Worm (Caenorhabditis elegans): ENCODE measurements around the gene T23F6.2.

Gene T23F6.2

ce11 chrIV:12731503-12731902 lies 10.3 kb downstream of the T23F6.2 start:
- TF ChIP-seq pes-1 (GFP tag; IDR thresholded peaks at IDR 0.05), result 0 out of 2 replicates have a peak, but pooled peaks have one; percentile 30

- TF ChIP-seq scrt-1 (GFP tag; IDR thresholded peaks at IDR 0.05), result no peak
- TF ChIP-seq ceh-13 (GFP tag; optimal IDR thresholded peaks at IDR 0.05), result no peak
- TF ChIP-seq sea-1 (GFP tag; conservative IDR thresholded peaks at IDR 0.05), result no peak
- TF ChIP-seq hmg-4 (GFP tag; optimal IDR thresholded peaks at IDR 0.05), result no peak
- no peak for TF ChIP-seq aly-1 (tag; optimal IDR thresholded peaks at IDR 0.05)
- no peak for TF ChIP-seq ceh-36 (tag; optimal IDR thresholded peaks at IDR 0.05)
- no peak for TF ChIP-seq hnd-1 (tag; optimal IDR thresholded peaks at IDR 0.05)
- no peak for TF ChIP-seq tbx-37 (GFP tag; conservative IDR thresholded peaks at IDR 0.05)
- TF ChIP-seq B0310.2 (tag; optimal IDR thresholded peaks at IDR 0.05), result no peak
- TF ChIP-seq tbx-11 (GFP tag; IDR thresholded peaks at IDR 0.05), result no peak
- TF ChIP-seq ama-1 (optimal IDR thresholded peaks at IDR 0.05), result no peak
- no peak for TF ChIP-seq pes-1 (GFP tag; IDR thresholded peaks at IDR 0.05)
- no peak for TF ChIP-seq tra-4 (tag; optimal IDR thresholded peaks at IDR 0.05)
- TF ChIP-seq ets-7 (tag; optimal IDR thresholded peaks at IDR 0.05), result no peak
- no peak for TF ChIP-seq F13C5.2 (tag; optimal IDR thresholded peaks at IDR 0.05)
- TF ChIP-seq flt-1 (GFP tag; IDR thresholded peaks at IDR 0.05), result no peak
- no peak for TF ChIP-seq hmbx-1 (tag; optimal IDR thresholded peaks at IDR 0.05)
Measured at ce11 chrIV:12741438-12741837, 20.3 kb downstream of the T23F6.2 start, which contains the start of gene T23F6.5. Gene T23F6.5, minus strand, starts transcription at chrIV:12741538.

ce11 chrIV:12743680-12744079 lies 22.5 kb downstream of the T23F6.2 start:
- TF ChIP-seq hmbx-1 (tag; optimal IDR thresholded peaks at IDR 0.05) (no peak), ama-1 (optimal IDR thresholded peaks at IDR 0.05) (no peak), pes-1 (GFP tag; IDR thresholded peaks at IDR 0.05) (no peak), tbx-11 (GFP tag; IDR thresholded peaks at IDR 0.05) (no peak), hmg-4 (GFP tag; optimal IDR thresholded peaks at IDR 0.05) (no peak), sea-1 (GFP tag; conservative IDR thresholded peaks at IDR 0.05) (no peak), B0310.2 (tag; optimal IDR thresholded peaks at IDR 0.05) (no peak), tra-4 (tag; optimal IDR thresholded peaks at IDR 0.05) (no peak)

ce11 chrIV:12744713-12745112 lies 23.6 kb downstream of the T23F6.2 start, which contains the start of gene C36H8.1:
Gene C36H8.1, minus strand, starts transcription at chrIV:12744813.
- TF ChIP-seq hnd-1 (tag; optimal IDR thresholded peaks at IDR 0.05) (no peak), tra-4 (tag; optimal IDR thresholded peaks at IDR 0.05) (no peak), tbx-37 (GFP tag; conservative IDR thresholded peaks at IDR 0.05) (no peak), pes-1 (GFP tag; IDR thresholded peaks at IDR 0.05) (no peak), sea-1 (GFP tag; conservative IDR thresholded peaks at IDR 0.05) (no peak), hmg-4 (GFP tag; optimal IDR thresholded peaks at IDR 0.05) (no peak), F13C5.2 (tag; optimal IDR thresholded peaks at IDR 0.05) (no peak), ceh-36 (tag; optimal IDR thresholded peaks at IDR 0.05) (no peak), B0310.2 (tag; optimal IDR thresholded peaks at IDR 0.05) (no peak), flt-1 (GFP tag; IDR thresholded peaks at IDR 0.05) (no peak), scrt-1 (GFP tag; IDR thresholded peaks at IDR 0.05) (no peak), ama-1 (optimal IDR thresholded peaks at IDR 0.05) (no peak)

- TF ChIP-seq ceh-36 (tag; optimal IDR thresholded peaks at IDR 0.05), result no peak
- no peak for TF ChIP-seq tbx-11 (GFP tag; IDR thresholded peaks at IDR 0.05)
- no peak for TF ChIP-seq ceh-13 (GFP tag; optimal IDR thresholded peaks at IDR 0.05)
- no peak for TF ChIP-seq tbx-37 (GFP tag; conservative IDR thresholded peaks at IDR 0.05)
- no peak for TF ChIP-seq sea-1 (GFP tag; conservative IDR thresholded peaks at IDR 0.05)
- no peak for TF ChIP-seq hmg-4 (GFP tag; optimal IDR thresholded peaks at IDR 0.05)
- TF ChIP-seq hnd-1 (tag; optimal IDR thresholded peaks at IDR 0.05), result no peak
- no peak for TF ChIP-seq F13C5.2 (tag; optimal IDR thresholded peaks at IDR 0.05)
- no peak for TF ChIP-seq scrt-1 (GFP tag; IDR thresholded peaks at IDR 0.05)
- no peak for TF ChIP-seq tra-4 (tag; optimal IDR thresholded peaks at IDR 0.05)
- no peak for TF ChIP-seq ets-7 (tag; optimal IDR thresholded peaks at IDR 0.05)
- no peak for TF ChIP-seq ama-1 (optimal IDR thresholded peaks at IDR 0.05)
- TF ChIP-seq hmbx-1 (tag; optimal IDR thresholded peaks at IDR 0.05), result no peak
- no peak for TF ChIP-seq pes-1 (GFP tag; IDR thresholded peaks at IDR 0.05)
- TF ChIP-seq B0310.2 (tag; optimal IDR thresholded peaks at IDR 0.05), result no peak
- no peak for TF ChIP-seq flt-1 (GFP tag; IDR thresholded peaks at IDR 0.05)
- TF ChIP-seq aly-1 (tag; optimal IDR thresholded peaks at IDR 0.05), result no peak
Measured at ce11 chrIV:12746284-12746683, 25.1 kb downstream of the T23F6.2 start, which contains the start of gene inx-6. Gene inx-6, plus strand, starts transcription at chrIV:12746584.

ce11 chrIV:12748760-12749159 lies 27.6 kb downstream of the T23F6.2 start:
- no peak for TF ChIP-seq tbx-37 (GFP tag; conservative IDR thresholded peaks at IDR 0.05)
- TF ChIP-seq scrt-1 (GFP tag; IDR thresholded peaks at IDR 0.05), result no peak
- no peak for TF ChIP-seq hmg-4 (GFP tag; optimal IDR thresholded peaks at IDR 0.05)
- TF ChIP-seq hnd-1 (tag; optimal IDR thresholded peaks at IDR 0.05), result no peak
- no peak for TF ChIP-seq aly-1 (tag; optimal IDR thresholded peaks at IDR 0.05)
- no peak for TF ChIP-seq flt-1 (GFP tag; IDR thresholded peaks at IDR 0.05)
- no peak for TF ChIP-seq pes-1 (GFP tag; IDR thresholded peaks at IDR 0.05)
- no peak for TF ChIP-seq ama-1 (optimal IDR thresholded peaks at IDR 0.05)
- no peak for TF ChIP-seq hmbx-1 (tag; optimal IDR thresholded peaks at IDR 0.05)
- TF ChIP-seq F13C5.2 (tag; optimal IDR thresholded peaks at IDR 0.05), result no peak
- no peak for TF ChIP-seq tbx-11 (GFP tag; IDR thresholded peaks at IDR 0.05)

- TF ChIP-seq hnd-1 (tag; optimal IDR thresholded peaks at IDR 0.05) (no peak), hmg-4 (GFP tag; optimal IDR thresholded peaks at IDR 0.05) (no peak), hmbx-1 (tag; optimal IDR thresholded peaks at IDR 0.05) (no peak), flt-1 (GFP tag; IDR thresholded peaks at IDR 0.05) (no peak), ets-7 (tag; optimal IDR thresholded peaks at IDR 0.05) (no peak)
Measured at ce11 chrIV:12754170-12754569, 33.0 kb downstream of the T23F6.2 start.

ce11 chrIV:12755641-12756040 lies 34.5 kb downstream of the T23F6.2 start:
- TF ChIP-seq hnd-1 (tag; optimal IDR thresholded peaks at IDR 0.05), result no peak
- no peak for TF ChIP-seq hmbx-1 (tag; optimal IDR thresholded peaks at IDR 0.05)
- TF ChIP-seq scrt-1 (GFP tag; IDR thresholded peaks at IDR 0.05), result no peak
- no peak for TF ChIP-seq F13C5.2 (tag; optimal IDR thresholded peaks at IDR 0.05)
- no peak for TF ChIP-seq sea-1 (GFP tag; conservative IDR thresholded peaks at IDR 0.05)
- no peak for TF ChIP-seq pes-1 (GFP tag; IDR thresholded peaks at IDR 0.05)
- TF ChIP-seq B0310.2 (tag; optimal IDR thresholded peaks at IDR 0.05), result no peak
- no peak for TF ChIP-seq tbx-11 (GFP tag; IDR thresholded peaks at IDR 0.05)
- TF ChIP-seq ama-1 (optimal IDR thresholded peaks at IDR 0.05), result no peak
- TF ChIP-seq hmg-4 (GFP tag; optimal IDR thresholded peaks at IDR 0.05), result no peak
- no peak for TF ChIP-seq tbx-37 (GFP tag; conservative IDR thresholded peaks at IDR 0.05)
- no peak for TF ChIP-seq ceh-13 (GFP tag; optimal IDR thresholded peaks at IDR 0.05)
- no peak for TF ChIP-seq tra-4 (tag; optimal IDR thresholded peaks at IDR 0.05)
- TF ChIP-seq flt-1 (GFP tag; IDR thresholded peaks at IDR 0.05), result no peak
- no peak for TF ChIP-seq ets-7 (tag; optimal IDR thresholded peaks at IDR 0.05)
- TF ChIP-seq ceh-36 (tag; optimal IDR thresholded peaks at IDR 0.05), result no peak
